Fruit fly (Drosophila melanogaster) whole organism, prepupa: Measurements from ENCODE around the gene CG31861.

Source experiments
- Blimp-1 ChIP-seq: fragments of 200-800 bp; sonication (Bioruptor generic); optimal IDR thresholded peaks from 3 replicates; lab custom pipeline; 2017; ENCODE audit warnings: missing biosample characterization, missing genetic modification characterization, mild to moderate bottlenecking, moderate library complexity, missing genetic modification reagents
- CG32006 ChIP-seq: fragments of 200-800 bp; sonication (Bioruptor generic); optimal IDR thresholded peaks from 3 replicates; lab custom pipeline; 2017; ENCODE audit warnings: missing biosample characterization, mild to moderate bottlenecking, missing genetic modification characterization
- CG6276 ChIP-seq: fragments of 200-800 bp; sonication (Bioruptor generic); optimal IDR thresholded peaks from 2 replicates; lab custom pipeline; 2017; ENCODE audit warnings: missing biosample characterization, mild to moderate bottlenecking, missing genetic modification characterization
- CG6854 ChIP-seq: fragments of 200-800 bp; sonication (Bioruptor generic); optimal IDR thresholded peaks from 2 replicates; lab custom pipeline; 2017; ENCODE audit warnings: missing biosample characterization, mild to moderate bottlenecking, missing genetic modification characterization
- CG7368 ChIP-seq: fragments of 200-800 bp; sonication (Bioruptor generic); optimal IDR thresholded peaks from 3 replicates; lab custom pipeline; 2016; ENCODE audit warnings: missing biosample characterization, missing genetic modification characterization
- Eip93F ChIP-seq: fragments of 200-800 bp; sonication (Bioruptor generic); optimal IDR thresholded peaks from 2 replicates; lab custom pipeline; 2016; ENCODE audit warnings: missing biosample characterization, mild to moderate bottlenecking, missing genetic modification characterization
- Hr39 ChIP-seq: fragments of 200-800 bp; sonication (Bioruptor generic); optimal IDR thresholded peaks from 2 replicates; lab custom pipeline; 2016; ENCODE audit warnings: missing biosample characterization, missing genetic modification characterization
- OdsH ChIP-seq: fragments of 200-800 bp; sonication (Bioruptor generic); optimal IDR thresholded peaks from 3 replicates; lab custom pipeline; 2016; ENCODE audit warnings: missing biosample characterization, missing genetic modification characterization
- fkh ChIP-seq: fragments of 200-800 bp; sonication (Bioruptor generic); optimal IDR thresholded peaks from 3 replicates; lab custom pipeline; 2017; ENCODE audit warnings: missing biosample characterization, mild to moderate bottlenecking, missing genetic modification characterization, moderate library complexity
- topi ChIP-seq: fragments of 200-800 bp; sonication (Bioruptor generic); optimal IDR thresholded peaks from 3 replicates; lab custom pipeline; 2016; ENCODE audit warnings: missing biosample characterization, missing genetic modification characterization

- TF ChIP-seq CG7368 (no peak), CG32006 (GFP tag; lab: Kevin White, UChicago) (peak; percentile 52), CG6276 (GFP tag; lab: Kevin White, UChicago) (no peak), Blimp-1 (GFP tag; lab: Kevin White, UChicago) (no peak), topi (GFP tag; lab: Kevin White, UChicago) (no peak), OdsH (GFP tag; lab: Kevin White, UChicago) (peak; percentile 8), Hr39 (GFP tag; lab: Kevin White, UChicago) (no peak), CG6854 (GFP tag; lab: Kevin White, UChicago) (no peak), fkh (GFP tag; lab: Kevin White, UChicago) (no peak), Eip93F (GFP tag; lab: Kevin White, UChicago) (no peak)
Observed at dm6 chr2L:12133275-12134124, 28.1 kb upstream of the CG31861 start, which contains the start of gene rho-6.
